Worm (Caenorhabditis elegans): ENCODE data around the gene F08H9.4.

DNA sequence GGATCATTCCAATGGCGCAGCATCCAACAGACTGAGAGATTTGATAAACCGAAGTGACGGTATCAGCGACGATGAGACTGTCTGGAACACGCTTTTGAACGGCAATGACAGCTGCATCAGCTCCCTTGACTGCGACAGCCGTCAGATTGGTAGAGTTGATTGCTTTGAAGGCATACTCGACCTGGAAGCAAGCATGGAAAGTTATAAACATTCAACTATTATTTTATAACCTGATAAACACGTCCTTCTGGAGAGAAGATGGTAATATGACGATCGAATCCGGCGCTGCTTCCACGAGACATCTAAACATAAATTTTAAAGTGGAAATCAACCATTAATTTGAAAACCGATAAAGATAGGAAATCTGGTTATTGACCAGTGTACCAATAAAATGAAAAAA lies 41.9 kb downstream of the F08H9.4 start, which contains the start of gene pas-1:
- TF ChIP-seq pqm-1 (tag; optimal IDR thresholded peaks at IDR 0.05): no peak
- TF ChIP-seq ttx-3 (tag; optimal IDR thresholded peaks at IDR 0.05): no peak
- TF ChIP-seq ceh-45 (GFP tag; IDR thresholded peaks at IDR 0.05): no peak
- TF ChIP-seq ceh-48 (tag; optimal IDR thresholded peaks at IDR 0.05): no peak
- no peak for TF ChIP-seq ceh-2 (tag; optimal IDR thresholded peaks at IDR 0.05)
- TF ChIP-seq tbx-2 (tag; optimal IDR thresholded peaks at IDR 0.05): no peak
- TF ChIP-seq ceh-22 (tag; optimal IDR thresholded peaks at IDR 0.05): no peak
- no peak for TF ChIP-seq pat-9 (tag; optimal IDR thresholded peaks at IDR 0.05)
- no peak for TF ChIP-seq K02D7.2 (tag; optimal IDR thresholded peaks at IDR 0.05)
- TF ChIP-seq ztf-16 (tag; optimal IDR thresholded peaks at IDR 0.05): no peak
- TF ChIP-seq dmd-4 (tag; optimal IDR thresholded peaks at IDR 0.05; ENCODE audit: borderline replicate concordance): no peak
- no peak for TF ChIP-seq elt-2 (tag; optimal IDR thresholded peaks at IDR 0.05)
- TF ChIP-seq rnt-1 (tag; optimal IDR thresholded peaks at IDR 0.05): no peak
- TF ChIP-seq nhr-11 (tag; optimal IDR thresholded peaks at IDR 0.05): no peak

Data from whole organism, late embryonic.